Fruit fly (Drosophila melanogaster) whole organism, adult: ENCODE data around the gene PolD1.
A peak's percentile ranks its signal among the peaks of the same experiment; 100 is the strongest.

Experiments used
- CG11617 ChIP-seq: fragments of 200-800 bp; sonication (Bioruptor generic); optimal IDR thresholded peaks from 2 replicates; lab custom pipeline; 2017; ENCODE audit warnings: mild to moderate bottlenecking, missing biosample characterization, missing genetic modification reagents, missing genetic modification characterization
- CG12768 ChIP-seq: fragments of 200-800 bp; sonication (Bioruptor generic); optimal IDR thresholded peaks from 2 replicates; lab custom pipeline; 2017; ENCODE audit warnings: missing biosample characterization, missing genetic modification characterization, mild to moderate bottlenecking, moderate library complexity, missing genetic modification reagents
- CG14711 ChIP-seq: fragments of 200-800 bp; sonication (Bioruptor generic); optimal IDR thresholded peaks from 2 replicates; lab custom pipeline; 2018; ENCODE audit warnings: missing biosample characterization, mild to moderate bottlenecking, missing genetic modification characterization, moderate library complexity
- CG1620 ChIP-seq: fragments of 200-800 bp; sonication (Bioruptor generic); optimal IDR thresholded peaks from 2 replicates; lab custom pipeline; 2016; ENCODE audit warnings: missing biosample characterization, missing genetic modification characterization
- CG33017 ChIP-seq: fragments of 200-800 bp; sonication (Bioruptor generic); optimal IDR thresholded peaks from 2 replicates; lab custom pipeline; 2018; ENCODE audit warnings: missing biosample characterization, mild to moderate bottlenecking, missing genetic modification characterization, moderate library complexity
- CG5204 ChIP-seq: fragments of 200-800 bp; sonication (Bioruptor generic); optimal IDR thresholded peaks from 2 replicates; lab custom pipeline; 2016; ENCODE audit warnings: missing biosample characterization, missing genetic modification characterization
- CG7045 ChIP-seq: fragments of 200-800 bp; sonication (Bioruptor generic); optimal IDR thresholded peaks from 2 replicates; lab custom pipeline; 2017; ENCODE audit warnings: missing biosample characterization, mild to moderate bottlenecking, missing genetic modification characterization
- CG7101 ChIP-seq: fragments of 200-800 bp; sonication (Bioruptor generic); optimal IDR thresholded peaks from 2 replicates; lab custom pipeline; 2018; ENCODE audit warnings: missing biosample characterization, mild to moderate bottlenecking, missing genetic modification characterization, moderate library complexity
- Clk ChIP-seq: fragments of 200-800 bp; sonication (Bioruptor generic); optimal IDR thresholded peaks from 2 replicates; lab custom pipeline; 2017; ENCODE audit warnings: missing biosample characterization, missing genetic modification characterization
- Crg-1 ChIP-seq: fragments of 200-800 bp; sonication (Bioruptor generic); optimal IDR thresholded peaks from 2 replicates; lab custom pipeline; 2016; ENCODE audit warnings: missing biosample characterization, missing genetic modification characterization
- Hr96 ChIP-seq: fragments of 200-800 bp; sonication (Bioruptor generic); optimal IDR thresholded peaks from 2 replicates; lab custom pipeline; 2016; ENCODE audit warnings: missing biosample characterization, missing genetic modification characterization
- Mnt ChIP-seq: fragments of 200-800 bp; sonication (Bioruptor generic); optimal IDR thresholded peaks from 2 replicates; lab custom pipeline; 2016; ENCODE audit warnings: missing biosample characterization, mild to moderate bottlenecking, missing genetic modification characterization
- bab1 ChIP-seq: fragments of 200-800 bp; sonication (Bioruptor generic); optimal IDR thresholded peaks from 3 replicates; lab custom pipeline; 2019; ENCODE audit warnings: missing biosample characterization, mild to moderate bottlenecking, missing genetic modification characterization, moderate library complexity
- cic ChIP-seq: fragments of 200-800 bp; sonication (Bioruptor generic); optimal IDR thresholded peaks from 2 replicates; lab custom pipeline; 2017; ENCODE audit warnings: missing biosample characterization, mild to moderate bottlenecking, missing genetic modification characterization, moderate library complexity
- cnc ChIP-seq, 2 experiments: fragments of >200 bp; optimal IDR thresholded peaks; 2 replicates each; lab custom pipeline; 2017
- kay ChIP-seq: fragments of 200-800 bp; sonication (Bioruptor generic); peaks from one replicate; lab custom pipeline; 2016; ENCODE audit warnings: missing biosample characterization, missing genetic modification characterization, borderline replicate concordance
- ovo ChIP-seq: fragments of 200-800 bp; sonication (Bioruptor generic); optimal IDR thresholded peaks from 2 replicates; lab custom pipeline; 2016; ENCODE audit warnings: missing biosample characterization, missing genetic modification characterization
- pad ChIP-seq: fragments of 200-800 bp; sonication (Bioruptor generic); optimal IDR thresholded peaks from 3 replicates; lab custom pipeline; 2017; ENCODE audit warnings: missing biosample characterization, missing genetic modification characterization, mild to moderate bottlenecking, moderate library complexity, missing genetic modification reagents
- tj ChIP-seq: fragments of 200-800 bp; sonication (Bioruptor generic); optimal IDR thresholded peaks from 3 replicates; lab custom pipeline; 2017; ENCODE audit warnings: missing biosample characterization, mild to moderate bottlenecking, missing genetic modification characterization, moderate library complexity
- toe ChIP-seq: fragments of 200-800 bp; sonication (Bioruptor generic); optimal IDR thresholded peaks from 2 replicates; lab custom pipeline; 2016; ENCODE audit warnings: missing biosample characterization, missing genetic modification characterization

Gene PolD1

DNA sequence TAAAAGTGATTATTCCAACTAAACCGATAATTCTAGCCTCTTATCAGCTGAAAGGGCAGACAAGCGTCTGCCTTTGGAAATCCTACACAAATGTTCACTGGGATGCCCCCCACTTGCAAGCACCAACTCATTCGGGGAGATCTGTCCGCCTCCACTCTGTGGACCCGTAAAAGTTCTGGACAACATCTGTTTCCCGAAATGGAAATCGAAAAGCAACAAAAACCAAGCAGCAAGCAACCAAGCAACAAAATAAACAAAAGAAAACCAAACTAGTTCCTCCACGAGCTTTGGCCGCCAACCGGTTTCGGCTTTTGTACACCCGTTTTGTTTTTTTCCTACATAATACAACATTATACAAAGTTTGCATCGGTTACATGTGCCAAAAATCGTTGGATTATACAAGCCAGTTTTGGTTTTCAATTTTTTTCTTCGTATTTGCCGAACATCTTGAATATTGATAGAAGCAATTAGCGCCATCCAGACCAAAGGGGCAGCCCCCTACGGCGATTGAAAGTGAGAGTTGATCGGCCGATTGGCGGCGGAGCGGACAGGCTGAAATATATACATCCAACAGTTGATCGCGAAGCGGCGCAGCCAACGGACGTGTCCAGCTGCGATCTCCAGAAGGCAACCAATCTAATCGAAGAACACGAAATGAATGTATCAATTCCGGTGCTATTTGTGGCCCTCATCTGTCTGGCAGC, 28.9 kb downstream of the PolD1 start, which contains the start of gene CG17032:
Gene CG17032, plus strand, starts transcription at position 232 of the 704 bp plus-strand sequence.
- TF ChIP-seq CG1620 (GFP tag; lab: Kevin White, UChicago): no peak
- no peak for TF ChIP-seq CG33017 (tag; lab: Kevin White, UChicago)
- TF ChIP-seq Hr96 (GFP tag; lab: Kevin White, UChicago): no peak
- TF ChIP-seq kay (GFP tag; lab: Kevin White, UChicago): no peak

DNA sequence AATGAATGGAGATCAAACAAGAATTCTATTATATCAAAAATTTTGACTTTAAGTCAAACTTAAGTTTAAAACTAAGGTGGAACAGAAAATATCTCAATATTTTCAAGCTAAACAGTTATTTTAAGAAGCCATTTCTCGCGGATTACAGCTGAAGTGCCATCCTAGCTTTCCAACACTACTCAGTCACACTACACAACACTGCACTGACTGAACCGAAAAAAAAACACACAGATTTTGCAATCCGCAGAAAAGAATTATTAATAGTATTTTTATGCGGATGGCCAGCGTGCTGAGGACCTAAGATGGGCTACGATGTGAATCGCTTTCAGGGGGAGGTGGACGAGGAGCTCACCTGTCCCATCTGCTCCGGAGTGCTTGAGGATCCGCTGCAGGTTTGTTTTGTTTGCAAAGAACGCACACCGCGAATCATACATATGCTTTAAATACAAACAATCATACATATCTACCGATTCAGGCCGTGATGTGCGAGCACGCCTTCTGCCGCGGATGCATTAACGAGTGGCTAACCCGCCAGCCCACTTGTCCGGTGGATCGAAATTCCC, 31.1 kb downstream of the PolD1 start, which contains the start of gene elgi:
Gene elgi, plus strand, starts transcription at position 103 of the 563 bp plus-strand sequence.
- peak; percentile 71 for TF ChIP-seq cic (GFP tag; lab: Kevin White, UChicago)
- TF ChIP-seq tj (GFP tag; lab: Kevin White, UChicago): peak; percentile 43
- peak; percentile 64 for TF ChIP-seq CG33017 (tag; lab: Kevin White, UChicago)
- peak; percentile 80 for TF ChIP-seq toe (GFP tag; lab: Kevin White, UChicago)
- peak; percentile 77 for TF ChIP-seq CG7101 (tag; lab: Kevin White, UChicago)
- no peak for TF ChIP-seq cnc (optimal IDR thresholded peaks at IDR 0.05; lab: Kevin White, UChicago)
- peak; percentile 48 for TF ChIP-seq bab1 (GFP tag; lab: Kevin White, UChicago)
- peak; percentile 51 for TF ChIP-seq CG14711
- TF ChIP-seq CG12768 (GFP tag; lab: Kevin White, UChicago): peak; percentile 79
- peak; percentile 90 for TF ChIP-seq CG1620 (GFP tag; lab: Kevin White, UChicago)
- TF ChIP-seq Mnt (GFP tag; lab: Kevin White, UChicago): peak; percentile 80
- peak; percentile 70 for TF ChIP-seq pad (GFP tag; lab: Kevin White, UChicago)
- peak; percentile 66 for TF ChIP-seq CG11617 (GFP tag; lab: Kevin White, UChicago)
- TF ChIP-seq Clk (GFP tag; lab: Kevin White, UChicago): peak; percentile 41
- TF ChIP-seq Crg-1: peak; percentile 95
- TF ChIP-seq ovo (GFP tag; lab: Kevin White, UChicago): peak; percentile 73
- TF ChIP-seq CG5204: peak; percentile 74
- peak; percentile 73 for TF ChIP-seq CG7045
- no peak for TF ChIP-seq kay (GFP tag; lab: Kevin White, UChicago)
- TF ChIP-seq Hr96 (GFP tag; lab: Kevin White, UChicago): peak; percentile 68

DNA sequence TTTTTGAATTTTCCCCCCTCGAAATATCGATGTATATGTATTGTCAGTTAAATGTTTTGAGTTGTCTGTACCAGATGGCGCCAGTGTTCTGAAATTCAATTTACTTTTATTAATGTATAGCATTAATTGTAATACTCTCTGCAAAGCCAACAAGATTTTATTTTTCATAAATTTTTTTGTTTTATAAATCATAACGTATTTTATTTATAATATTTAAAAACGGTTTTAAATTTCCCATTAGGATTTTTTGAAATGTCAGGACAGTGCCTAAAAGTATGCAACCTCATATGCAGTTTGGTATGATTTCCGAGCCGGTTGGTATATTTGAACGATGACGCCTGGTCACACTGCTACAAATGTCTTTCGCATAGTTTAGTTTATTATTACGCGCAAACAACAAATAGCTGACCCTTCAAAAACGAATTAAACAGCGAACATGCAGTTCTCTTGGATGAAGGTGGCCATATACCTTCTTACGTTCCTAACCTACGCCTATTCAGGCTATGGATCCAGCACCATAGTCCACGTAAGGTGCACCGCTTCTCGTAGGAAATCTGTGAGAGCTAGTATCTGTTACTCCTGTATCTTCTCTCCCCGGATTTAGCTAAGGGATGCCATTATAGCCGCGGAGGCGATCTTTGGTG, 32.7 kb downstream of the PolD1 start, which contains the start of the genes Pka-C3 and GXIVsPLA2:
Gene Pka-C3, minus strand, starts transcription at position 14 of the 644 bp plus-strand sequence.
Gene GXIVsPLA2, plus strand, starts transcription at position 313 of the 644 bp plus-strand sequence.
- TF ChIP-seq pad (GFP tag; lab: Kevin White, UChicago) (no peak), tj (GFP tag; lab: Kevin White, UChicago) (peak; percentile 73)

DNA sequence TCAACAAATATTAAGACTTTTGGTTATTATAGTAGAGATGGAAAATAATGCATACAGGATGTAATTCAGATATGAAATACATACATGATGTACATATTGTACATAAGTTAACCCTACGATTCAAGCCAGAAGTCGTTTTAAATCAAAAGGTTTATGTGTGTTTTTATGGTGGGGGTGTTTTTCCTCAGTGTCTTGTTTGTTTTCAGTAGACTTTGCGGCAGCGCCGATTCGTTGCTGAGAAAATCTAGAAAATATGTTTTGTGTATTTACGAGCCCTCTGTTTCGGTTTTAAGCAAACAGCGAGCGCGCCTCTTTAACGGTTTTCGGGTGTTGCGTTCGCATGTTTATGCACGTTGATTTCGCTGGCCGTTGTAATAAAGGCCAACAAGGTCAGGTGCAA, 33.7 kb downstream of the PolD1 start:
- no peak for TF ChIP-seq CG12768 (GFP tag; lab: Kevin White, UChicago)
- no peak for TF ChIP-seq cic (GFP tag; lab: Kevin White, UChicago)
- no peak for TF ChIP-seq CG7101 (tag; lab: Kevin White, UChicago)
- no peak for TF ChIP-seq Hr96 (GFP tag; lab: Kevin White, UChicago)
- no peak for TF ChIP-seq Mnt (GFP tag; lab: Kevin White, UChicago)
- TF ChIP-seq bab1 (GFP tag; lab: Kevin White, UChicago): no peak
- TF ChIP-seq kay (GFP tag; lab: Kevin White, UChicago): no peak
- TF ChIP-seq ovo (GFP tag; lab: Kevin White, UChicago): no peak

DNA sequence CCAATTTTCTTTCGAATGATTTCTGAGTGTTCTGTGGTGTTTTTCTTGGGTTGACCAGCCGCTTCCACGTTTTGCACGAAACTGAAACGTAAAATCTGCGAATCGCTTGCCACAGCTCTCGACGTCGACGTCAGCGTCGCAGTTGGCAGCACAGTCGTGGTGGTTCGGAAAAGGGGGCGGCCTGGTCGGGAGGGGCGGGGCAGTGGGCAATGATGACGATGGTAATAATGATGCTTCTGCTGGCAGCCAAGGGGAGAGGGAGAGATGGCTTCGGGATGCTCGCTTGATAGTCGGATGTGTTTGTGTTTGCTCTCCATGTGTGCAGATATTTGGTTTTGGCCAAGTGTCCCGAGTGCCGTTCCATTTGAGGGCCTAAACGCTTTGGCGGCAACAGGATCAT, 34.7 kb downstream of the PolD1 start:
- TF ChIP-seq tj (GFP tag; lab: Kevin White, UChicago): no peak
- no peak for TF ChIP-seq CG1620 (GFP tag; lab: Kevin White, UChicago)
- no peak for TF ChIP-seq Clk (GFP tag; lab: Kevin White, UChicago)
- TF ChIP-seq Mnt (GFP tag; lab: Kevin White, UChicago): no peak
- TF ChIP-seq CG12768 (GFP tag; lab: Kevin White, UChicago): no peak
- no peak for TF ChIP-seq kay (GFP tag; lab: Kevin White, UChicago)
- TF ChIP-seq bab1 (GFP tag; lab: Kevin White, UChicago): no peak
- no peak for TF ChIP-seq ovo (GFP tag; lab: Kevin White, UChicago)
- TF ChIP-seq CG33017 (tag; lab: Kevin White, UChicago): no peak
- no peak for TF ChIP-seq Crg-1
- TF ChIP-seq Hr96 (GFP tag; lab: Kevin White, UChicago): no peak
- TF ChIP-seq cic (GFP tag; lab: Kevin White, UChicago): no peak
- no peak for TF ChIP-seq CG5204
- no peak for TF ChIP-seq cnc (optimal IDR thresholded peaks at IDR 0.05; lab: Kevin White, UChicago)
- TF ChIP-seq CG7101 (tag; lab: Kevin White, UChicago): no peak
- no peak for TF ChIP-seq toe (GFP tag; lab: Kevin White, UChicago)

DNA sequence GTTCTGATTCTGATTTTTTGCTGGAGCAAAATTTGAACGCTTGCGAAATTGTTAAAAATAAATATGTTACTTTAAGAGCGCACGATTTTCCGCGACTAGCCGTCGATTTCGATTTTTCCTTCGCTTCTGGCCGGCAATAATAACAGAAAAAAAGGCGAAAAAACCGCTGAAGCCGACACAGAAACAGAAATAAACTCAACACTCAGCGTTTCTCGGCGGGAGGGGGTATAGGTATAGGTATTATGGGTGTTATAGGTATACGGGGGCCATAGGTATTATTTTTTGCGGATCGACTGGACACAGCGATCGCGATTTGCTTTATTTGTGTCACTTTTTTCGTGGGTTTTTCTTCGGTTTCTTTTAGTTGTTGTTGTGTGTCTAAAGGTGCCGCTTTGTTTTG, 35.3 kb downstream of the PolD1 start:
- TF ChIP-seq Crg-1: no peak
- TF ChIP-seq CG7101 (tag; lab: Kevin White, UChicago): no peak
- peak; percentile 93 for TF ChIP-seq tj (GFP tag; lab: Kevin White, UChicago)
